Fruit fly (Drosophila melanogaster) S2 (cell line): Measurements from ENCODE around the gene CG10650.

Experiments used
- CG8478 ChIP-seq: fragments of >200 bp; optimal IDR thresholded peaks from 2 replicates; lab custom pipeline; 2018
- CTCF ChIP-seq, 2 experiments: fragments of >200 bp; optimal IDR thresholded peaks; 2 replicates each; lab custom pipeline; 2018

- TF ChIP-seq CTCF (optimal IDR thresholded peaks at IDR 0.05; lab: Kevin White, UChicago) = no peak
- TF ChIP-seq CG8478 (lab: Kevin White, UChicago) = no peak
Measured at dm6 chr2L:18953512-18954254, 42.1 kb downstream of the CG10650 start.
